Worm (Caenorhabditis elegans): Measurements from ENCODE around the gene T06E4.5.

T06E4.5 gene

DNA sequence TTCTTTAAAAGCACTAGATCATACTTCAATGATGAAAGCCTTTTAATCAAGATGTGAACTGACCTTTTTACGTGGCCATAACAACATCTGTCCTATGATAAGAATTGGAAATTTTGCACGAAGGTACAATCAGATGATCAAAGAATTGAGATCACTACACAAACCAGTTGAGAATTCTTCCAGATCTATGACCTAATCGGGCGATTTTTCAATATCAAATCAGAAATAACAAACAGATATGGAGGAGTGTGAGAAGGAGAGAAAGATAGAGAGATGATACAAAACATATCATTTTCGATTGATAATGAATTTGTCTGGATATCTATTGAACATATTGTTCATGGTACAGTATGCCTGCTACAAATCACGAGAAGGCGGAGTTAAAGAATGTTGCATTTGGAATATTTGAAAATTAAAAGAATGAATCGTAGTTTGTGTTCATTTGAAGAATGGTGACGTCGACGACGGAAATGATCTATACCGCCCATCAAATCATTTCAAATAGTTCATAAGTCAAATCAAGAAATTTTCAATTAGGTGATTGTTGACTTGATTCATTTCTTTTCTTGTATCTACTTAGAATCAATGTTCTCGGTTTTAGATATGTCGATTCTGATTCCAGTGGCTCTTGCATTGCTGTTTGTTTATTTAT, 23.2 kb downstream of the T06E4.5 start, which contains the start of gene cyp-29A4 (continued):
- TF ChIP-seq elt-3 (tag; optimal IDR thresholded peaks at IDR 0.05), result peak; percentile 69 to 96 (median 92)
- no peak for TF ChIP-seq mab-9 (GFP tag; IDR thresholded peaks at IDR 0.05)
- TF ChIP-seq alr-1 (tag; optimal IDR thresholded peaks at IDR 0.05; ENCODE audit: borderline replicate concordance), result no peak
- no peak for TF ChIP-seq nhr-237 (tag; optimal IDR thresholded peaks at IDR 0.05)
- no peak for TF ChIP-seq aly-2 (tag; optimal IDR thresholded peaks at IDR 0.05)
- TF ChIP-seq C16A3.4 (tag; optimal IDR thresholded peaks at IDR 0.05), result no peak
- TF ChIP-seq F16B12.6 (tag; optimal IDR thresholded peaks at IDR 0.05), result no peak
- TF ChIP-seq unc-30 (tag; optimal IDR thresholded peaks at IDR 0.05), result no peak
- TF ChIP-seq lir-3 (tag; optimal IDR thresholded peaks at IDR 0.05; ENCODE audit: poor library complexity), result no peak
- no peak for TF ChIP-seq hlh-17 (GFP tag; optimal IDR thresholded peaks at IDR 0.05; ENCODE audit: borderline replicate concordance)
- peak; percentile 66 for TF ChIP-seq nhr-20 (tag; optimal IDR thresholded peaks at IDR 0.05)
- TF ChIP-seq nhr-71 (tag; optimal IDR thresholded peaks at IDR 0.05), result peak; percentile 72
- no peak for TF ChIP-seq ces-1 (GFP tag; optimal IDR thresholded peaks at IDR 0.05)
- TF ChIP-seq mef-2 (tag; optimal IDR thresholded peaks at IDR 0.05), result no peak
- no peak for TF ChIP-seq sup-37 (GFP tag; optimal IDR thresholded peaks at IDR 0.05)
- no peak for TF ChIP-seq unc-86 (tag; optimal IDR thresholded peaks at IDR 0.05)
- TF ChIP-seq zag-1 (tag; optimal IDR thresholded peaks at IDR 0.05), result no peak
- TF ChIP-seq grh-1 (GFP tag; IDR thresholded peaks at IDR 0.05), result peak; percentile 68
- TF ChIP-seq lsy-2 (tag; optimal IDR thresholded peaks at IDR 0.05), result no peak
- no peak for TF ChIP-seq nhr-90 (tag; optimal IDR thresholded peaks at IDR 0.05; ENCODE audit: poor library complexity)
- no peak for TF ChIP-seq swsn-7 (tag; optimal IDR thresholded peaks at IDR 0.05)
- no peak for TF ChIP-seq ets-5 (GFP tag; IDR thresholded peaks at IDR 0.05)

ce11 chrV:9661514-9661913, 30.5 kb downstream of the T06E4.5 start, which contains the start of gene pitr-4:
TSS of gene pitr-4 (minus strand) at chrV:9661614.
- TF ChIP-seq nhr-84 (tag; optimal IDR thresholded peaks at IDR 0.05) (no peak), hlh-17 (GFP tag; optimal IDR thresholded peaks at IDR 0.05; ENCODE audit: borderline replicate concordance) (no peak), nhr-90 (tag; optimal IDR thresholded peaks at IDR 0.05; ENCODE audit: poor library complexity) (no peak), pax-3 (tag; optimal IDR thresholded peaks at IDR 0.05) (no peak), sptf-1 (tag; optimal IDR thresholded peaks at IDR 0.05) (no peak), unc-98 (GFP tag; IDR thresholded peaks at IDR 0.05) (no peak), lin-35 (GFP tag; optimal IDR thresholded peaks at IDR 0.05) (no peak), jun-1 (tag; optimal IDR thresholded peaks at IDR 0.05) (no peak), pqm-1 (tag; optimal IDR thresholded peaks at IDR 0.05) (no peak), egl-13 (tag; optimal IDR thresholded peaks at IDR 0.05) (no peak), efl-3 (GFP tag; optimal IDR thresholded peaks at IDR 0.05) (no peak), tbx-2 (tag; optimal IDR thresholded peaks at IDR 0.05) (no peak), ama-1 (optimal IDR thresholded peaks at IDR 0.05) (no peak), nhr-19 (GFP tag; conservative IDR thresholded peaks at IDR 0.05) (no peak), elt-2 (tag; optimal IDR thresholded peaks at IDR 0.05) (no peak)

- TF ChIP-seq lin-35 (GFP tag; optimal IDR thresholded peaks at IDR 0.05) (no peak), ceh-63 (GFP tag; optimal IDR thresholded peaks at IDR 0.05) (no peak), xbp-1 (tag; optimal IDR thresholded peaks at IDR 0.05) (no peak), nhr-12 (tag; optimal IDR thresholded peaks at IDR 0.05) (no peak), efl-1 (optimal IDR thresholded peaks at IDR 0.05) (no peak), efl-1 (GFP tag; optimal IDR thresholded peaks at IDR 0.05 in 1 of 2) (peak in 1 of 2 experiments; percentile 28), pqm-1 (tag; optimal IDR thresholded peaks at IDR 0.05) (no peak)
Measured at ce11 chrV:9663948-9664347, 32.9 kb downstream of the T06E4.5 start.
